Worm (Caenorhabditis elegans): ENCODE measurements around the gene glna-2.

glna-2 gene

DNA sequence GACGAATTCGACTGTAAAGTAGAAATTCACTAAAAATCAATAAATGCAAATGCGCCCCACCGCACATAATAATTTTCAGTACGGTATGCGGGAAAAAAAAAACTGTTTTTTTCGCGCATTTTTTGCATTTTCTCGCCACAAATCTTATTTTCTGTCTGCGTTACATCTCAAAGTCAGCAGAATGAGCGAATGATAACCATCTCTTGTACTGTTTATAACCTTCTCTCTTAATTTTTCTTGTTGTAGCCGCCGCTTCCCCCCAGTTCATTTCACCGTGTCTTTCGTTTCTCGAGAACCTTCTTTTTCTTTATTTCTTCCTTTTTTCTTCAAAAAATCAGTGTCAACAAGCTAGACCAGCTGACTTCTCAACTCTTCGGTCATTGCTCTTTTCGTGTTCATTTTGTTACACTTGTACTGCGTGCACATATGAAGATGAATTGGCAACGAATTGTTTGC, 7.1 kb downstream of the glna-2 start:
- no peak; the same call in 1 of the 2 replicates for TF ChIP-seq T26A8.4 (GFP tag; IDR thresholded peaks at IDR 0.05)
- no peak for TF ChIP-seq lin-13 (GFP tag; optimal IDR thresholded peaks at IDR 0.05)
- no peak for TF ChIP-seq spr-3 (GFP tag; optimal IDR thresholded peaks at IDR 0.05)
- TF ChIP-seq lin-38 (GFP tag; IDR thresholded peaks at IDR 0.05) = peak; percentile 93
- peak; percentile 15; the same call in 1 of the 2 replicates for TF ChIP-seq mdt-29 (GFP tag; IDR thresholded peaks at IDR 0.05)
- no peak for TF ChIP-seq pqm-1 (tag; optimal IDR thresholded peaks at IDR 0.05)
- no peak for TF ChIP-seq ztf-11 (tag; optimal IDR thresholded peaks at IDR 0.05)
- TF ChIP-seq dmd-6 (GFP tag; IDR thresholded peaks at IDR 0.05) = peak; percentile 48
- TF ChIP-seq madf-9 (GFP tag; conservative IDR thresholded peaks at IDR 0.05) = no peak
- no peak for TF ChIP-seq F10B5.3 (tag; optimal IDR thresholded peaks at IDR 0.05)
- TF ChIP-seq dmd-8 (GFP tag; IDR thresholded peaks at IDR 0.05) = 0 out of 2 replicates have a peak, but pooled peaks have one; percentile 3
- peak; percentile 42; the same call in 1 of the 2 replicates for TF ChIP-seq lin-29 (GFP tag; IDR thresholded peaks at IDR 0.05)
- peak; percentile 62 for TF ChIP-seq nhr-11 (tag; optimal IDR thresholded peaks at IDR 0.05)
- peak; percentile 20 for TF ChIP-seq nhr-25 (tag; optimal IDR thresholded peaks at IDR 0.05; ENCODE audit: borderline replicate concordance, insufficient read depth)
- no peak for TF ChIP-seq nhr-10 (tag; optimal IDR thresholded peaks at IDR 0.05)
- no peak for TF ChIP-seq tag-97 (GFP tag; IDR thresholded peaks at IDR 0.05)
- no peak for TF ChIP-seq arid-1 (GFP tag; conservative IDR thresholded peaks at IDR 0.05)
- TF ChIP-seq daf-19 (GFP tag; conservative IDR thresholded peaks at IDR 0.05) = 0 out of 2 replicates have a peak, but pooled peaks have one; percentile 17
- peak; percentile 38; the same call in 1 of the 2 replicates for TF ChIP-seq lin-1 (GFP tag; IDR thresholded peaks at IDR 0.05)
- TF ChIP-seq hlh-30 (tag; optimal IDR thresholded peaks at IDR 0.05; ENCODE audit: insufficient read depth) = peak; percentile 71
- TF ChIP-seq zfp-2 (tag; optimal IDR thresholded peaks at IDR 0.05) = no peak
- peak in 1 of 2 experiments; percentile 73 for TF ChIP-seq lsy-2 (tag; optimal IDR thresholded peaks at IDR 0.05)
- peak; percentile 12 for TF ChIP-seq nhr-77 (tag; optimal IDR thresholded peaks at IDR 0.05)
- peak; percentile 63 for TF ChIP-seq hlh-11 (tag; optimal IDR thresholded peaks at IDR 0.05)
- TF ChIP-seq ceh-32 (tag; optimal IDR thresholded peaks at IDR 0.05; ENCODE audit: poor library complexity) = no peak
- TF ChIP-seq zag-1 (tag; optimal IDR thresholded peaks at IDR 0.05) = no peak
- no peak for TF ChIP-seq spr-1 (tag; optimal IDR thresholded peaks at IDR 0.05)
- no peak for TF ChIP-seq attf-4 (tag; optimal IDR thresholded peaks at IDR 0.05)
- no peak for TF ChIP-seq daf-16 (GFP tag; optimal IDR thresholded peaks at IDR 0.05)
- peak; percentile 77 for TF ChIP-seq daf-16 (tag; optimal IDR thresholded peaks at IDR 0.05)
- no peak for TF ChIP-seq Y105C5A.15 (GFP tag; IDR thresholded peaks at IDR 0.05)
- TF ChIP-seq nhr-237 (tag; optimal IDR thresholded peaks at IDR 0.05) = no peak
- TF ChIP-seq nhr-28 (tag; optimal IDR thresholded peaks at IDR 0.05) = peak; percentile 60
- peak; percentile 48 for TF ChIP-seq dve-1 (tag; optimal IDR thresholded peaks at IDR 0.05; ENCODE audit: insufficient read depth)
- TF ChIP-seq mep-1 (tag; optimal IDR thresholded peaks at IDR 0.05) = peak; percentile 37
- TF ChIP-seq nhr-111 (GFP tag; optimal IDR thresholded peaks at IDR 0.05) = no peak
- TF ChIP-seq php-3 (GFP tag; IDR thresholded peaks at IDR 0.05) = 0 out of 2 replicates have a peak, but pooled peaks have one; percentile 54
- no peak for TF ChIP-seq aly-2 (tag; optimal IDR thresholded peaks at IDR 0.05)
- TF ChIP-seq snpc-1.2 (GFP tag; IDR thresholded peaks at IDR 0.05) = no peak
- TF ChIP-seq mes-2 (tag; optimal IDR thresholded peaks at IDR 0.05; ENCODE audit: poor library complexity, severe bottlenecking) = peak; percentile 4
- TF ChIP-seq Y48G9A.11 (GFP tag; IDR thresholded peaks at IDR 0.05) = peak; percentile 51; the same call in 1 of the 2 replicates
- TF ChIP-seq D1046.2 (GFP tag; IDR thresholded peaks at IDR 0.05) = no peak
- no peak for TF ChIP-seq F44E2.7 (GFP tag; IDR thresholded peaks at IDR 0.05)
- TF ChIP-seq nhr-42 (GFP tag; IDR thresholded peaks at IDR 0.05) = no peak
- peak; percentile 79 for TF ChIP-seq aha-1 (tag)
- peak in 1 of 2 experiments; percentile 95 for TF ChIP-seq unc-62 (GFP tag; optimal IDR thresholded peaks at IDR 0.05 in 1 of 2)
- TF ChIP-seq unc-62 (tag; optimal IDR thresholded peaks at IDR 0.05) = no peak
- TF ChIP-seq zip-11 (GFP tag; IDR thresholded peaks at IDR 0.05) = no peak
- peak; percentile 17 for TF ChIP-seq unc-130 (GFP tag; optimal IDR thresholded peaks at IDR 0.05)
- TF ChIP-seq ceh-28 (tag; optimal IDR thresholded peaks at IDR 0.05) = no peak
- TF ChIP-seq zfp-3 (GFP tag; conservative IDR thresholded peaks at IDR 0.05) = no peak; the same call in 1 of the 2 replicates

Data from whole organism, L4 larva.